Fruit fly (Drosophila melanogaster): ENCODE data around the gene CG3609.

CG3609 gene

dm6 chr2L:2373818-2374746 lies at the start of gene CG3609, which contains the start of gene CG15390 (continued):
- TF ChIP-seq ttk (GFP tag; IDR thresholded peaks at IDR 0.05) (peak; percentile 57; the same call in 1 of the 2 replicates), CG13424 (tag; optimal IDR thresholded peaks at IDR 0.05) (peak; percentile 72), Nf-YC (tag; optimal IDR thresholded peaks at IDR 0.05) (peak; percentile 59), Mrtf (GFP tag; IDR thresholded peaks at IDR 0.05) (peak; percentile 82; the same call in 2 of the 3 replicates), jing (GFP tag; optimal IDR thresholded peaks at IDR 0.05) (no peak), CG5953 (GFP tag; IDR thresholded peaks at IDR 0.05) (peak; percentile 51; the same call in 1 of the 2 replicates), ham (GFP tag; IDR thresholded peaks at IDR 0.05) (no peak; the same call in 1 of the 2 replicates), CG11093 (GFP tag; IDR thresholded peaks at IDR 0.05) (peak; percentile 65; the same call in 1 of the 3 replicates), TFAM (GFP tag; optimal IDR thresholded peaks at IDR 0.05) (no peak), sob (GFP tag; IDR thresholded peaks at IDR 0.05) (peak; percentile 89), CG11504 (tag; optimal IDR thresholded peaks at IDR 0.05) (peak; percentile 69), toy (GFP tag; IDR thresholded peaks at IDR 0.05) (peak; percentile 42; the same call in 1 of the 2 replicates), sug (tag; optimal IDR thresholded peaks at IDR 0.05) (peak; percentile 85), lola (GFP tag; optimal IDR thresholded peaks at IDR 0.05) (peak in 1 of 3 experiments; percentile 46), CG18476 (GFP tag; optimal IDR thresholded peaks at IDR 0.05) (peak; percentile 38), CG10274 (GFP tag; optimal IDR thresholded peaks at IDR 0.05) (no peak), CG4404 (GFP tag; IDR thresholded peaks at IDR 0.05) (peak; percentile 51), Gsc (GFP tag; IDR thresholded peaks at IDR 0.05) (no peak), NFAT (GFP tag; IDR thresholded peaks at IDR 0.05) (peak; percentile 99), crol (GFP tag; IDR thresholded peaks at IDR 0.05) (no peak), Ets65A (GFP tag) (peak; percentile 97), CG5245 (GFP tag; optimal IDR thresholded peaks at IDR 0.05) (peak; percentile 88), eve (GFP tag; optimal IDR thresholded peaks at IDR 0.05) (no peak), amos (GFP tag; IDR thresholded peaks at IDR 0.05; ENCODE audit: partially characterized antibody) (peak; percentile 40; the same call in 1 of the 2 replicates), D19A (tag; optimal IDR thresholded peaks at IDR 0.05) (peak; percentile 53), CG16779 (GFP tag; IDR thresholded peaks at IDR 0.05) (peak; percentile 92), CG30431 (GFP tag; optimal IDR thresholded peaks at IDR 0.05) (peak; percentile 14), CG6683 (GFP tag; optimal IDR thresholded peaks at IDR 0.05) (peak; percentile 1), chm (GFP tag; IDR thresholded peaks at IDR 0.05) (peak; percentile 90), Sox102F (GFP tag; optimal IDR thresholded peaks at IDR 0.05) (peak; percentile 81), CG2875 (GFP tag; optimal IDR thresholded peaks at IDR 0.05) (peak; percentile 56), gsb-n (tag; optimal IDR thresholded peaks at IDR 0.05) (peak; percentile 54), peb (GFP tag; IDR thresholded peaks at IDR 0.05) (0 out of 2 replicates have a peak, but pooled peaks have one; percentile 14), dpn (GFP tag; optimal IDR thresholded peaks at IDR 0.05) (peak; percentile 88 to 92), CG4282 (GFP tag; optimal IDR thresholded peaks at IDR 0.05) (peak; percentile 77), CG10267 (tag; optimal IDR thresholded peaks at IDR 0.05) (peak; percentile 26), CG18262 (tag; optimal IDR thresholded peaks at IDR 0.05) (peak; percentile 61), sr (GFP tag; IDR thresholded peaks at IDR 0.05) (peak; percentile 15; the same call in 1 of the 3 replicates), nom (GFP tag; optimal IDR thresholded peaks at IDR 0.05) (peak; percentile 83), Myb (GFP tag; optimal IDR thresholded peaks at IDR 0.05) (peak; percentile 81), Atf6 (GFP tag; IDR thresholded peaks at IDR 0.05) (peak; percentile 80), CG18764 (GFP tag; optimal IDR thresholded peaks at IDR 0.05) (peak; percentile 28), CG12299 (tag; optimal IDR thresholded peaks at IDR 0.05) (peak; percentile 78), ci (GFP tag; IDR thresholded peaks at IDR 0.05) (peak; percentile 92), dan (GFP tag; IDR thresholded peaks at IDR 0.05) (no peak), CG11696 (GFP tag; IDR thresholded peaks at IDR 0.05) (peak; percentile 42; the same call in 1 of the 2 replicates), CG4360 (GFP tag; IDR thresholded peaks at IDR 0.05) (no peak), CoRest (tag; optimal IDR thresholded peaks at IDR 0.05) (peak; percentile 62)
